Fruit fly (Drosophila melanogaster): ENCODE results near the gene p115.

p115 gene

dm6 chrX:7937588-7938481 lies 44.0 kb downstream of the p115 start (continued):
- peak; percentile 89 for TF ChIP-seq CG6276 (GFP tag; optimal IDR thresholded peaks at IDR 0.05)
- TF ChIP-seq dsx (GFP tag; optimal IDR thresholded peaks at IDR 0.05; ENCODE audit: poor library complexity, severe bottlenecking) = peak; percentile 56
- TF ChIP-seq achi (GFP tag; optimal IDR thresholded peaks at IDR 0.05) = peak; percentile 83
- peak; percentile 84 for TF ChIP-seq Eip75B (GFP tag; optimal IDR thresholded peaks at IDR 0.05)
- TF ChIP-seq Blimp-1 (GFP tag; optimal IDR thresholded peaks at IDR 0.05) = peak; percentile 61
- TF ChIP-seq CG8119 (GFP tag; IDR thresholded peaks at IDR 0.05) = peak; percentile 87
- peak; percentile 90 for TF ChIP-seq esn (GFP tag; optimal IDR thresholded peaks at IDR 0.05)
- peak; percentile 87 for TF ChIP-seq dac (GFP tag; optimal IDR thresholded peaks at IDR 0.05)
- TF ChIP-seq CG11902 (GFP tag; optimal IDR thresholded peaks at IDR 0.05) = peak; percentile 64
- TF ChIP-seq Eip93F (GFP tag; optimal IDR thresholded peaks at IDR 0.05) = no peak
- TF ChIP-seq acj6 (GFP tag; optimal IDR thresholded peaks at IDR 0.05) = peak; percentile 78
- no peak for TF ChIP-seq fkh (GFP tag; optimal IDR thresholded peaks at IDR 0.05)
- peak; percentile 26 for TF ChIP-seq CG6854 (GFP tag; optimal IDR thresholded peaks at IDR 0.05)
- peak; percentile 64 to 75 for TF ChIP-seq ss (GFP tag; optimal IDR thresholded peaks at IDR 0.05)
- peak; percentile 42 for TF ChIP-seq fd85E (GFP tag; optimal IDR thresholded peaks at IDR 0.05)

- TF ChIP-seq CG6163 (GFP tag; IDR thresholded peaks at IDR 0.05) = 0 out of 3 replicates have a peak, but pooled peaks have one; percentile 4
- peak; percentile 45 for TF ChIP-seq esn (GFP tag; optimal IDR thresholded peaks at IDR 0.05)
- TF ChIP-seq Eip75B (GFP tag; optimal IDR thresholded peaks at IDR 0.05) = peak; percentile 36
- TF ChIP-seq Eip78C (GFP tag) = peak; percentile 62
- TF ChIP-seq Smox (GFP tag; optimal IDR thresholded peaks at IDR 0.05) = no peak
- no peak for TF ChIP-seq Hr38 (GFP tag; optimal IDR thresholded peaks at IDR 0.05)
- peak; percentile 51 for TF ChIP-seq svp (GFP tag)
- TF ChIP-seq dac (GFP tag; optimal IDR thresholded peaks at IDR 0.05) = no peak
- no peak for TF ChIP-seq spab (GFP tag; optimal IDR thresholded peaks at IDR 0.05)
Observed at dm6 chrX:7938482-7938804, 44.6 kb downstream of the p115 start.

- TF ChIP-seq Eip78C (GFP tag) = no peak
- no peak for TF ChIP-seq Eip75B (GFP tag; optimal IDR thresholded peaks at IDR 0.05)
- TF ChIP-seq Hr39 (GFP tag; optimal IDR thresholded peaks at IDR 0.05) = no peak
- no peak for TF ChIP-seq Sox15 (GFP tag; optimal IDR thresholded peaks at IDR 0.05)
- no peak for TF ChIP-seq Met (GFP tag; optimal IDR thresholded peaks at IDR 0.05)
- no peak for TF ChIP-seq CG6808 (GFP tag; optimal IDR thresholded peaks at IDR 0.05)
- TF ChIP-seq CG7368 (GFP tag; optimal IDR thresholded peaks at IDR 0.05) = no peak
- TF ChIP-seq CG6276 (GFP tag; optimal IDR thresholded peaks at IDR 0.05) = no peak
- no peak for TF ChIP-seq fkh (GFP tag; optimal IDR thresholded peaks at IDR 0.05)
- TF ChIP-seq acj6 (GFP tag; optimal IDR thresholded peaks at IDR 0.05) = no peak
- TF ChIP-seq CG3919 (GFP tag; optimal IDR thresholded peaks at IDR 0.05) = no peak
Observed at dm6 chrX:7944151-7944713, 50.4 kb downstream of the p115 start.

dm6 chrX:7944772-7945722 lies 51.2 kb downstream of the p115 start:
- TF ChIP-seq svp (GFP tag) (peak; percentile 93), Hr39 (GFP tag; optimal IDR thresholded peaks at IDR 0.05) (peak; percentile 72), OdsH (GFP tag; optimal IDR thresholded peaks at IDR 0.05) (peak; percentile 55), CG31627 (GFP tag; optimal IDR thresholded peaks at IDR 0.05) (peak; percentile 75), dac (GFP tag; optimal IDR thresholded peaks at IDR 0.05) (peak; percentile 41), CG8632 (GFP tag; optimal IDR thresholded peaks at IDR 0.05) (peak; percentile 36), ss (GFP tag; optimal IDR thresholded peaks at IDR 0.05) (peak; percentile 33 to 60), CG10631 (GFP tag; optimal IDR thresholded peaks at IDR 0.05) (peak; percentile 66), fd85E (GFP tag; optimal IDR thresholded peaks at IDR 0.05) (no peak), topi (GFP tag; optimal IDR thresholded peaks at IDR 0.05) (peak; percentile 75), eg (GFP tag; IDR thresholded peaks at IDR 0.05) (peak; percentile 69), Sox14 (GFP tag; optimal IDR thresholded peaks at IDR 0.05) (peak; percentile 66), Met (GFP tag; optimal IDR thresholded peaks at IDR 0.05) (peak; percentile 71), CG7368 (GFP tag; optimal IDR thresholded peaks at IDR 0.05) (peak; percentile 61), Eip93F (GFP tag; optimal IDR thresholded peaks at IDR 0.05) (peak; percentile 54), Ets21C (GFP tag; optimal IDR thresholded peaks at IDR 0.05) (peak; percentile 67), CG6276 (GFP tag; optimal IDR thresholded peaks at IDR 0.05) (peak; percentile 51), Hr38 (GFP tag; optimal IDR thresholded peaks at IDR 0.05) (no peak), CG6163 (GFP tag; IDR thresholded peaks at IDR 0.05) (peak; percentile 76; the same call in 1 of the 3 replicates), CG3032 (tag; optimal IDR thresholded peaks at IDR 0.05) (peak; percentile 54), Smox (GFP tag; optimal IDR thresholded peaks at IDR 0.05) (peak; percentile 68), achi (GFP tag; optimal IDR thresholded peaks at IDR 0.05) (peak; percentile 65), Sox102F (GFP tag; optimal IDR thresholded peaks at IDR 0.05) (peak; percentile 72), CG10669 (GFP tag; optimal IDR thresholded peaks at IDR 0.05) (peak; percentile 61)

Measured in whole organism, prepupa.